Worm (Caenorhabditis elegans): ENCODE results near the gene Y46H3D.1.

DNA sequence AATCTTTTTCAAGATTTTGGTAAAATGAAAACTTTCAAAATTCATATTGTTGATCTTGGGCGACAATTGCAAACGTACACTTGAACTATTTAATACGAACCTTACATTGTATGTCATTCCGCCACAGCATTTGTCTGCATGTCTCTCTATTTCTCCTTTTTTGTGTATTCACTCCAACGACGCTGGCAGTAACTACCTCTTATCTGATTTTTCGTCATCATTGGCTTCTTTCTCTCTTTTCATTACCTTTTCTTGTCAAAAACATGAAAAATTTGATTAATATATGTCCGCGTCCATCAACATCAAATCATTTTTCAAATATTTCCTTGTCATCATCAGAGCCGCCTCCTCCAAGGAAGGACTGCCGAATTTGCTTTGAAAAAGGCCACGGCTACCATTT is 32.2 kb upstream of the Y46H3D.1 start, which contains the start of gene nhr-177:
- TF ChIP-seq unc-62 (GFP tag; optimal IDR thresholded peaks at IDR 0.05) (no peak), mab-5 (tag; optimal IDR thresholded peaks at IDR 0.05) (no peak), sem-2 (GFP tag; optimal IDR thresholded peaks at IDR 0.05) (no peak), lin-32 (GFP tag; optimal IDR thresholded peaks at IDR 0.05) (no peak), nhr-76 (tag; optimal IDR thresholded peaks at IDR 0.05) (no peak), ztf-11 (tag; optimal IDR thresholded peaks at IDR 0.05) (no peak)
